Worm (Caenorhabditis elegans): ENCODE data around the gene C35A5.11.

Gene C35A5.11

ce11 chrV:10540024-10540423 lies 37.1 kb upstream of the C35A5.11 start, which contains the start of gene degt-1:
TSS of gene degt-1 (plus strand) at chrV:10540324.
- TF ChIP-seq unc-55 (GFP tag; optimal IDR thresholded peaks at IDR 0.05) (no peak), ZK546.5 (tag; optimal IDR thresholded peaks at IDR 0.05) (no peak), sma-3 (GFP tag; optimal IDR thresholded peaks at IDR 0.05) (no peak), lin-39 (tag; optimal IDR thresholded peaks at IDR 0.05) (no peak), elt-3 (tag; optimal IDR thresholded peaks at IDR 0.05) (no peak), ceh-16 (tag; optimal IDR thresholded peaks at IDR 0.05) (no peak), egl-27 (tag; optimal IDR thresholded peaks at IDR 0.05) (no peak), mdl-1 (tag; optimal IDR thresholded peaks at IDR 0.05) (no peak), nhr-23 (tag; optimal IDR thresholded peaks at IDR 0.05) (no peak), lsy-2 (tag; optimal IDR thresholded peaks at IDR 0.05) (no peak), fos-1 (tag; optimal IDR thresholded peaks at IDR 0.05) (no peak), nhr-11 (tag; optimal IDR thresholded peaks at IDR 0.05) (no peak), blmp-1 (tag; optimal IDR thresholded peaks at IDR 0.05; ENCODE audit: insufficient read depth) (no peak), ztf-1 (GFP tag; conservative IDR thresholded peaks at IDR 0.05) (no peak), peb-1 (tag; optimal IDR thresholded peaks at IDR 0.05) (no peak), sma-9 (GFP tag; optimal IDR thresholded peaks at IDR 0.05) (no peak), sma-9 (tag; optimal IDR thresholded peaks at IDR 0.05) (no peak), dmd-4 (tag; optimal IDR thresholded peaks at IDR 0.05) (no peak)

DNA sequence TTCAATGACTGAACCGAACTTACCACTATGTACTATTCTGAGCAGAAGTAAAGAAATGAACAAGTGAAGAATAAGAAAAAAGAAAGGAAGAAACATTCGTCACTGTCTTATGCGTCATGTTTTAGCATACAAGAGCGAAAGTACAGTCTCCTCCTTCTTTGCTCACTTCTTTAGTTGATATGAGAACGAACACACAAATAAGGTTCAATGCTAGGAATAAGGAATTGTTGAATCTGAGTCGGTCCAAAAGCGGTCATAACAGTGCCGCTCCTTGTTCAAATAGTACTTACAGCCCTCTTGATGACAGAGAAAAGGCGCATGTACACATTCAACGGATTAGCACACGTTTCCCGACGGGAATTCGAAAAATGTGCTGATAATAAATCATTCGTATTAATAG lies 36.2 kb upstream of the C35A5.11 start, which contains the start of gene F25D1.8:
TSS of gene F25D1.8 (plus strand) at position 301 of the 400 bp plus-strand sequence.
- TF ChIP-seq nhr-25 (tag; optimal IDR thresholded peaks at IDR 0.05), result no peak
- TF ChIP-seq ztf-4 (tag; optimal IDR thresholded peaks at IDR 0.05), result no peak
- TF ChIP-seq fos-1 (tag; optimal IDR thresholded peaks at IDR 0.05), result no peak
- TF ChIP-seq blmp-1 (tag; optimal IDR thresholded peaks at IDR 0.05; ENCODE audit: insufficient read depth), result no peak

DNA sequence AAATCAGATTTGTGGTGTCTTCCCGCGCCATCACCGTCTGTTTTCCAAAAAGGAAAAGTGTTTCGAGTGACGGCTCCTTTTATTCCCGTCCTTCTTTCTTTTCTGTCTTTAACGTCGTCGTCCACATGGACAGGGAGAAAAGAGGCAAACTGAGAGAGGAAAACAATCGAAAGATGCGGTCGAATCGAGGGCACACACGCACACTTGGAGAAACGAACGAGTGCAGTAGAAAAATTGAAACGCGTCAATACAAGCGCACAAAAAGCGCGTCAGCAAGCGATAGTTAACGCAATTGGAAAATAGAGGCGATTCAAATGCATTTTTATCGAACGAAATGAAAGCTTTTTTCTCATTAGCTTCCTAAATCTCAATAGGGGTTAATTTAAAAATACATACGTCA lies 33.9 kb upstream of the C35A5.11 start:
- TF ChIP-seq ceh-82 (tag; optimal IDR thresholded peaks at IDR 0.05), result peak; percentile 44
- peak; percentile 93 for TF ChIP-seq lin-13 (GFP tag; optimal IDR thresholded peaks at IDR 0.05)
- TF ChIP-seq sem-4 (tag; optimal IDR thresholded peaks at IDR 0.05), result peak; percentile 95
- peak; percentile 12 for TF ChIP-seq ZK546.5 (tag; optimal IDR thresholded peaks at IDR 0.05)
- TF ChIP-seq dmd-4 (tag; optimal IDR thresholded peaks at IDR 0.05), result no peak
- TF ChIP-seq nhr-12 (tag; optimal IDR thresholded peaks at IDR 0.05), result peak; percentile 19
- TF ChIP-seq egl-27 (tag; optimal IDR thresholded peaks at IDR 0.05), result peak; percentile 87
- no peak for TF ChIP-seq nhr-237 (tag; optimal IDR thresholded peaks at IDR 0.05)
- TF ChIP-seq nhr-129 (tag; optimal IDR thresholded peaks at IDR 0.05), result peak; percentile 97
- peak; percentile 31 for TF ChIP-seq nhr-10 (tag; optimal IDR thresholded peaks at IDR 0.05)
- TF ChIP-seq ceh-16 (tag; optimal IDR thresholded peaks at IDR 0.05), result peak; percentile 86
- no peak for TF ChIP-seq ztf-11 (tag; optimal IDR thresholded peaks at IDR 0.05)
- peak; percentile 42 for TF ChIP-seq R02D3.7 (tag; optimal IDR thresholded peaks at IDR 0.05)
- TF ChIP-seq nhr-11 (tag; optimal IDR thresholded peaks at IDR 0.05), result no peak
- TF ChIP-seq nhr-21 (tag; optimal IDR thresholded peaks at IDR 0.05), result peak; percentile 87
- TF ChIP-seq Y55F3AM.14 (GFP tag; optimal IDR thresholded peaks at IDR 0.05), result peak; percentile 86
- TF ChIP-seq skn-1 (tag; optimal IDR thresholded peaks at IDR 0.05), result no peak
- TF ChIP-seq elt-3 (tag; optimal IDR thresholded peaks at IDR 0.05), result no peak
- TF ChIP-seq lin-11 (tag; optimal IDR thresholded peaks at IDR 0.05), result peak; percentile 93
- peak in 1 of 2 experiments; percentile 79 for TF ChIP-seq mdl-1 (tag; optimal IDR thresholded peaks at IDR 0.05)
- peak; percentile 96 for TF ChIP-seq crh-2 (tag; optimal IDR thresholded peaks at IDR 0.05)
- no peak for TF ChIP-seq aly-2 (tag; optimal IDR thresholded peaks at IDR 0.05)
- peak; percentile 96 for TF ChIP-seq gmeb-1 (tag; optimal IDR thresholded peaks at IDR 0.05)
- TF ChIP-seq ztf-1 (GFP tag; conservative IDR thresholded peaks at IDR 0.05), result no peak
- peak; percentile 94 for TF ChIP-seq F13H6.1 (tag; optimal IDR thresholded peaks at IDR 0.05)
- TF ChIP-seq unc-62 (GFP tag; optimal IDR thresholded peaks at IDR 0.05), result peak; percentile 32
- peak; percentile 52 for TF ChIP-seq blmp-1 (tag; optimal IDR thresholded peaks at IDR 0.05; ENCODE audit: insufficient read depth)
- peak; percentile 2 for TF ChIP-seq lin-39 (tag; optimal IDR thresholded peaks at IDR 0.05)
- TF ChIP-seq nhr-77 (tag; optimal IDR thresholded peaks at IDR 0.05), result peak; percentile 48
- TF ChIP-seq nhr-6 (tag; optimal IDR thresholded peaks at IDR 0.05), result peak; percentile 93
- peak; percentile 95 for TF ChIP-seq sma-9 (GFP tag; optimal IDR thresholded peaks at IDR 0.05)
- TF ChIP-seq sma-9 (tag; optimal IDR thresholded peaks at IDR 0.05), result no peak
- TF ChIP-seq ama-1 (optimal IDR thresholded peaks at IDR 0.05), result peak; percentile 74
- peak; percentile 87 for TF ChIP-seq mab-5 (tag; optimal IDR thresholded peaks at IDR 0.05)
- TF ChIP-seq C34F6.9 (tag; optimal IDR thresholded peaks at IDR 0.05), result peak; percentile 98
- TF ChIP-seq elt-1 (tag; optimal IDR thresholded peaks at IDR 0.05), result no peak
- TF ChIP-seq nhr-25 (tag; optimal IDR thresholded peaks at IDR 0.05), result peak; percentile 93
- peak; percentile 85 for TF ChIP-seq snpc-4 (tag; optimal IDR thresholded peaks at IDR 0.05)
- no peak for TF ChIP-seq alr-1 (tag; optimal IDR thresholded peaks at IDR 0.05)
- peak; percentile 89 for TF ChIP-seq fos-1 (tag; optimal IDR thresholded peaks at IDR 0.05)
- no peak for TF ChIP-seq peb-1 (tag; optimal IDR thresholded peaks at IDR 0.05)
- TF ChIP-seq ztf-4 (tag; optimal IDR thresholded peaks at IDR 0.05), result peak; percentile 69
- TF ChIP-seq lsy-2 (tag; optimal IDR thresholded peaks at IDR 0.05), result peak; percentile 86 to 95
- peak; percentile 64 for TF ChIP-seq zag-1 (tag; optimal IDR thresholded peaks at IDR 0.05)
- no peak for TF ChIP-seq unc-39 (tag; optimal IDR thresholded peaks at IDR 0.05)

Measured in whole organism, L2 larva.